Fruit fly (Drosophila melanogaster): Measurements from ENCODE around the gene fz2.

The fz2 gene

DNA sequence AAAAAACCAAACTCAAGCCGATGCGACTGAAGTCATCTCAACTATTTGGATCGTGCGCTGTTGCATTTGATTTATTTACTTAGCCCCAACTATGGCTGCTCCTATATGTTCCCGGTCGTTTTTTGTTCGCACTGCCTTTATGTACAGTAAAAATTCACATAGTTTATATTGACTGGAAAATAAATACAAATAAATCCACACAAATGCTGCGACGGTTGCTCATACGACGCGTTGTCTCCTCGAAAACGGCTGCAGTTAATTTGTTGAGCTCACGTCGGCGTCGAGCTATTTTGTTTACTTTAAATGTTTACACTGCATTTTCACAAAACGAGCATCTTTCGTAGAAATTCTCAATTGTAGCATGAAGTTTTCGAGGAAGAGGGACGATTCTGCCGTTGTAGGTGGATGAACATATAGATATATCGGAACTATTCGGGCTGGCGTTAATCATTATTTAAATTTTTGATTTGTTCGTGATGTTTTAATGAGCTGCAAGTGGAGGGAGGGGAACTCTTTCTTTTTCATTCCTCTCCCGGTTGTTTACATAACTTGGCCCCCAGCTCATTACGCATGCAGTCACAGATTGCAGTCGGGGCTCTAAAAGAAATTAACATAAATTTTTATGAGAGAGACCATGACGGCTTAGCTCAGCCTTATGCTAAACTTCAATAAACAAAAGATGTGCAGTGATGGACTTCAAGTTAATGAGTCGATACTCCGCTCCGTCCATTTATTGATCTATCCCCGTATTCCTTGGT, 43.1 kb downstream of the fz2 start (continued):
- TF ChIP-seq sima (GFP tag; optimal IDR thresholded peaks at IDR 0.05) (no peak), CG6654 (GFP tag; optimal IDR thresholded peaks at IDR 0.05) (no peak), CG8359 (GFP tag; optimal IDR thresholded peaks at IDR 0.05; ENCODE audit: borderline replicate concordance) (peak; percentile 5)

DNA sequence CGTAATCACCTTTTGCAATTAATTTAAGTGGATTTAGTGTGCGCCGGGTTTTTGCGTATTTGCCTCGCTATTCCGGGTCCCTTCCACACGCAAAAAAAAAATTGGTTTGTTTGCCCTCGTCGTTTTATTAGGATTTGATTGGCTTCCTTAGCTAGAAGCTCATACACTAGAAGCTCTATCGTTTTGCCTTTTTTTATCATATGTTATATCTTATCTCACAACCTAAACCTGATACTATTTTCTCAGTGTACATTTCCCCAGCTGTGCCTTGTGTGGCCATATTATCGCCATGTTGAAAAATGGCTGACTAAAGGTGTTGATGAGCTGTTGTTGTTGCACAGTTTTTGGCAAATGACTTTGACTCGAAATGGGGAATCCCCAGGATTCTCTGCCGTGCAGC, 44.4 kb downstream of the fz2 start:
- TF ChIP-seq CG5245 (GFP tag; optimal IDR thresholded peaks at IDR 0.05), result peak; percentile 4
- TF ChIP-seq Nf-YA (GFP tag; IDR thresholded peaks at IDR 0.05), result no peak
- TF ChIP-seq crc (GFP tag; optimal IDR thresholded peaks at IDR 0.05), result peak; percentile 32
- no peak for TF ChIP-seq bigmax (GFP tag; optimal IDR thresholded peaks at IDR 0.05)
- TF ChIP-seq CG31365 (tag; optimal IDR thresholded peaks at IDR 0.05), result no peak
- TF ChIP-seq CG9215 (GFP tag; IDR thresholded peaks at IDR 0.05), result 0 out of 2 replicates have a peak, but pooled peaks have one; percentile 29
- TF ChIP-seq CG13624 (GFP tag; optimal IDR thresholded peaks at IDR 0.05), result peak; percentile 30
- peak; percentile 15 for TF ChIP-seq bab2 (GFP tag; optimal IDR thresholded peaks at IDR 0.05)
- peak; percentile 53 for TF ChIP-seq Xbp1 (GFP tag; optimal IDR thresholded peaks at IDR 0.05)
- TF ChIP-seq danr (GFP tag; IDR thresholded peaks at IDR 0.05), result no peak
- 0 out of 2 replicates have a peak, but pooled peaks have one; percentile 25 for TF ChIP-seq Oaz (GFP tag; IDR thresholded peaks at IDR 0.05)
- TF ChIP-seq ash1 (GFP tag; optimal IDR thresholded peaks at IDR 0.05), result no peak
- TF ChIP-seq gsb (GFP tag; IDR thresholded peaks at IDR 0.05), result peak; percentile 32; the same call in 1 of the 2 replicates
- TF ChIP-seq CG31441 (GFP tag; IDR thresholded peaks at IDR 0.05), result 0 out of 2 replicates have a peak, but pooled peaks have one; percentile 15
- TF ChIP-seq CG17385 (GFP tag; optimal IDR thresholded peaks at IDR 0.05), result no peak
- TF ChIP-seq Sry-δ (GFP tag; optimal IDR thresholded peaks at IDR 0.05), result no peak
- TF ChIP-seq caup (GFP tag; optimal IDR thresholded peaks at IDR 0.05; ENCODE audit: severe bottlenecking), result peak; percentile 31
- TF ChIP-seq D19B (GFP tag; optimal IDR thresholded peaks at IDR 0.05), result no peak
- 0 out of 3 replicates have a peak, but pooled peaks have one; percentile 13 for TF ChIP-seq CG7357 (GFP tag; IDR thresholded peaks at IDR 0.05)
- peak in 1 of 2 experiments; percentile 29 for TF ChIP-seq bsh (GFP tag; optimal IDR thresholded peaks at IDR 0.05)
- TF ChIP-seq CG4404 (GFP tag; IDR thresholded peaks at IDR 0.05), result peak; percentile 42
- TF ChIP-seq bowl (GFP tag; IDR thresholded peaks at IDR 0.05), result no peak
- no peak for TF ChIP-seq CG12071 (GFP tag; optimal IDR thresholded peaks at IDR 0.05)
- no peak for TF ChIP-seq CG4617 (GFP tag; optimal IDR thresholded peaks at IDR 0.05; ENCODE audit: borderline replicate concordance)
- peak; percentile 31; the same call in 1 of the 3 replicates for TF ChIP-seq row (GFP tag; IDR thresholded peaks at IDR 0.05)
- no peak for TF ChIP-seq Adf1 (GFP tag; IDR thresholded peaks at IDR 0.05)
- peak; percentile 80 for TF ChIP-seq sens (GFP tag)
- 0 out of 2 replicates have a peak, but pooled peaks have one; percentile 26 for TF ChIP-seq CG31224 (GFP tag; IDR thresholded peaks at IDR 0.05)
- peak; percentile 40 for TF ChIP-seq org-1 (GFP tag; optimal IDR thresholded peaks at IDR 0.05)
- no peak for TF ChIP-seq shn (GFP tag; optimal IDR thresholded peaks at IDR 0.05)
- TF ChIP-seq CG9437 (GFP tag; optimal IDR thresholded peaks at IDR 0.05), result no peak
- TF ChIP-seq grau (tag; optimal IDR thresholded peaks at IDR 0.05), result peak; percentile 9
- peak; percentile 16; the same call in 1 of the 3 replicates for TF ChIP-seq CG34422 (GFP tag; IDR thresholded peaks at IDR 0.05)
- no peak for TF ChIP-seq btn (GFP tag; optimal IDR thresholded peaks at IDR 0.05)
- TF ChIP-seq CG10209 (GFP tag; optimal IDR thresholded peaks at IDR 0.05), result peak; percentile 1
- peak; percentile 15 for TF ChIP-seq Hand (GFP tag; optimal IDR thresholded peaks at IDR 0.05)
- 0 out of 3 replicates have a peak, but pooled peaks have one; percentile 22 for TF ChIP-seq gce (GFP tag; IDR thresholded peaks at IDR 0.05)
- no peak for TF ChIP-seq CG14965 (GFP tag; optimal IDR thresholded peaks at IDR 0.05; ENCODE audit: borderline replicate concordance)
- TF ChIP-seq CG9797 (GFP tag; optimal IDR thresholded peaks at IDR 0.05), result no peak
- peak; percentile 27 for TF ChIP-seq HLH54F (GFP tag; optimal IDR thresholded peaks at IDR 0.05)
- no peak for TF ChIP-seq disco-r (GFP tag; optimal IDR thresholded peaks at IDR 0.05)
- TF ChIP-seq CG10431 (GFP tag; optimal IDR thresholded peaks at IDR 0.05), result no peak
- TF ChIP-seq CG8388 (GFP tag; optimal IDR thresholded peaks at IDR 0.05), result peak; percentile 20
- TF ChIP-seq Xrp1 (GFP tag; IDR thresholded peaks at IDR 0.05), result peak; percentile 53; the same call in 1 of the 2 replicates
- TF ChIP-seq eve (GFP tag; optimal IDR thresholded peaks at IDR 0.05), result no peak
